Worm (Caenorhabditis elegans): ENCODE measurements around the gene T17A3.12.

- TF ChIP-seq rec-8 (tag; optimal IDR thresholded peaks at IDR 0.05) = no peak
- TF ChIP-seq F55B11.4 (tag; optimal IDR thresholded peaks at IDR 0.05; ENCODE audit: borderline replicate concordance, insufficient read depth) = no peak
- no peak for TF ChIP-seq lir-1 (GFP tag; conservative IDR thresholded peaks at IDR 0.05)
- no peak for TF ChIP-seq repo-1 (tag; optimal IDR thresholded peaks at IDR 0.05)
- no peak for TF ChIP-seq unc-62 (GFP tag; optimal IDR thresholded peaks at IDR 0.05)
- no peak for TF ChIP-seq cebp-2 (GFP tag; IDR thresholded peaks at IDR 0.05)
- TF ChIP-seq lin-26 (GFP tag; IDR thresholded peaks at IDR 0.05) = no peak
- TF ChIP-seq ztf-18 (tag; optimal IDR thresholded peaks at IDR 0.05) = no peak
- TF ChIP-seq pha-4 (tag; optimal IDR thresholded peaks at IDR 0.05) = no peak
- TF ChIP-seq Y67H2A.10 (GFP tag; conservative IDR thresholded peaks at IDR 0.05) = no peak
- TF ChIP-seq nhr-90 (tag; optimal IDR thresholded peaks at IDR 0.05) = no peak
- no peak for TF ChIP-seq Y53G8AR.9 (GFP tag; conservative IDR thresholded peaks at IDR 0.05)
- no peak for TF ChIP-seq ceh-40 (GFP tag; IDR thresholded peaks at IDR 0.05)
- TF ChIP-seq cebp-1 (GFP tag; IDR thresholded peaks at IDR 0.05) = no peak
- peak; percentile 79 for TF ChIP-seq cebp-1 (tag; optimal IDR thresholded peaks at IDR 0.05)
Observed at ce11 chrIII:189280-189679, 44.3 kb upstream of the T17A3.12 start.

Data from whole organism, young adult.